Worm (Caenorhabditis elegans) whole organism, midembryonic: ENCODE data around the gene Y55F3C.9.

Experiments
- T22C8.4 ChIP-seq: fragments of 200-800 bp; sonication (Bioruptor generic); IDR thresholded peaks from 2 replicates; pipeline ENCODE4 v1.3.6; 2022; ENCODE audit warnings: missing genetic modification characterization, missing compliant biosample characterization
- cog-1 ChIP-seq: sonication (generic microtip); optimal IDR thresholded peaks from 2 replicates; lab custom pipeline; 2016; ENCODE audit warnings: missing genetic modification characterization, missing compliant biosample characterization
- flt-1 ChIP-seq: fragments of 200-800 bp; sonication (Bioruptor generic); IDR thresholded peaks from 2 replicates; pipeline ENCODE4 v1.3.6; 2022; ENCODE audit warnings: missing genetic modification characterization, missing compliant biosample characterization
- klf-2 ChIP-seq: fragments of 200-800 bp; sonication (Bioruptor generic); conservative IDR thresholded peaks from 2 replicates; pipeline ENCODE4 v1.3.6; 2022; ENCODE audit warnings: missing genetic modification reagents, missing genetic modification characterization, missing compliant biosample characterization
- med-1 ChIP-seq: sonication (generic microtip); optimal IDR thresholded peaks from 2 replicates; lab custom pipeline; 2017; ENCODE audit warnings: missing genetic modification characterization, mild to moderate bottlenecking, missing compliant biosample characterization, antibody characterized with exemption, missing genetic modification reagents; ENCODE audit not compliant: insufficient read depth
- ref-1 ChIP-seq: fragments of 200-800 bp; sonication (Bioruptor generic); conservative IDR thresholded peaks from 2 replicates; pipeline ENCODE4 v1.3.6; 2022; ENCODE audit warnings: missing genetic modification reagents, missing genetic modification characterization, missing compliant biosample characterization
- tab-1 ChIP-seq: fragments of 200-800 bp; sonication (Bioruptor generic); IDR thresholded peaks from 2 replicates; pipeline ENCODE4 v1.3.6; 2022; ENCODE audit warnings: missing genetic modification characterization, missing compliant biosample characterization
- ztf-23 ChIP-seq: fragments of 200-800 bp; sonication (Bioruptor generic); IDR thresholded peaks from 2 replicates; pipeline ENCODE4 v1.3.6; 2022; ENCODE audit warnings: missing genetic modification reagents, missing genetic modification characterization, missing compliant biosample characterization
- ztf-29 ChIP-seq: fragments of 200-800 bp; sonication (Bioruptor generic); IDR thresholded peaks from 2 replicates; pipeline ENCODE4 v1.3.6; 2022; ENCODE audit warnings: missing genetic modification reagents, missing genetic modification characterization, missing compliant biosample characterization

The Y55F3C.9 gene

DNA sequence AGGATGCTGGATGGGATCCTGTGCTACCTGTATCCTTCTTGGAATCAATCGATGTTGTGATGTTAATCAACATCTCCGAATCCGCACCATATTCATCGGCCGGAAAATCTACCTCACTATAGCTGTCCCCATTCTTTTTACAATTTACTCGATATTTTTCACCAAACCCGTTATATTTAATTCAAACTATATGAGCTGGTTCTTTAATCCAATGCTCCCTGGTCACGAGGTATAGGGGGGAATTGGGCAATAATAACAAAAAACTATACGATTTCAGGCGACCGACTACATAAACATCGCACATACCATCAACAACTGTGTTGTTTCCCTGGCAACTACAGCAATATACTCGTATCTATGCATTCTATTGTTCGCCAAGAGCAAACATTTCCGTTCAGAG, 29.6 kb upstream of the Y55F3C.9 start:
- TF ChIP-seq med-1 (GFP tag; lab: Kevin White, UChicago): no peak
- TF ChIP-seq T22C8.4 (GFP tag; lab: Robert Waterston, UW): no peak
- no peak for TF ChIP-seq tab-1 (GFP tag; lab: Robert Waterston, UW)
- no peak for TF ChIP-seq ztf-29 (GFP tag; lab: Robert Waterston, UW)
- TF ChIP-seq flt-1 (GFP tag; lab: Robert Waterston, UW): no peak

DNA sequence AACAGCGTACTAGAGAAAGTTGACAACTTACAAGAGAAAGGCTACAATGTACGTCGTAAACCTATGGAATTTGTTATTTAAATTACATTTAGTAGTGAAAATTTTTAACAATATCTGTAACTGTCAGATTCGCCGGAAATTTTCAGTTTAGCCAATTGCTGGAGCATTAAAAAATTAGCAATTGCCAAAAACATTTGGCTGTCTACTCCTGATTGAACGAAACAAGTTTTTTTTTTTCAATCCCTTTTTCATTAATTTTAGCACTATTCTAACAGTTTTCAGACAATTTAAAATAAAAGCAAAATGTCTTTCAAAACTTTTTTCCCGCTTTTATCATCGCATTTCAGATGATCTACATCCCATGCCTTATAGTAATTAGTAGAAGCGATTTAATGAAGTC, 29.0 kb upstream of the Y55F3C.9 start:
- no peak for TF ChIP-seq flt-1 (GFP tag; lab: Robert Waterston, UW)
- TF ChIP-seq T22C8.4 (GFP tag; lab: Robert Waterston, UW): no peak

DNA sequence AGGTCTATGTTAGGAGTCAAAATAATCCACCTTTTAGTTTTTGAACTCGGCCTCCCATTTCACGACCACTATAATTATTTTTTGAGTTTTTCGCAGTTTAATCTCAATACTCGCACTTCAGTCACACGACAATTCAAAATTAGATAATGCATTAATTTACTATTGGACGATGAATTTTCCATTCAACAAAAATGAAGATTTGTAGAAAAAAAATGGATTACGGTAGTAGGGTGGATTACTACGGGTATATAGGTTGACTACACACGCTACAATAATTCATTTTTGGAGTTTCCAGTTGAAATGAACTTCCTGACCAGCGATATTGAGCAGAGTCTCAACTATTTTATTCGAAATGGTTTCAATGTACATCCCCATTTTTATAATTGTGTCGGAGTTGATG, 28.4 kb upstream of the Y55F3C.9 start, which contains the start of gene srt-23:
TSS of gene srt-23 (plus strand) at position 301 of the 400 bp plus-strand sequence.
- no peak for TF ChIP-seq flt-1 (GFP tag; lab: Robert Waterston, UW)
- TF ChIP-seq T22C8.4 (GFP tag; lab: Robert Waterston, UW): no peak
- no peak for TF ChIP-seq klf-2 (GFP tag; lab: Robert Waterston, UW)
- no peak for TF ChIP-seq tab-1 (GFP tag; lab: Robert Waterston, UW)
- TF ChIP-seq ztf-23 (GFP tag; lab: Robert Waterston, UW): no peak
- TF ChIP-seq cog-1 (tag; lab: Kevin White, UChicago): no peak
- TF ChIP-seq ref-1: no peak
- no peak for TF ChIP-seq ztf-29 (GFP tag; lab: Robert Waterston, UW)
- TF ChIP-seq med-1 (GFP tag; lab: Kevin White, UChicago): no peak

DNA sequence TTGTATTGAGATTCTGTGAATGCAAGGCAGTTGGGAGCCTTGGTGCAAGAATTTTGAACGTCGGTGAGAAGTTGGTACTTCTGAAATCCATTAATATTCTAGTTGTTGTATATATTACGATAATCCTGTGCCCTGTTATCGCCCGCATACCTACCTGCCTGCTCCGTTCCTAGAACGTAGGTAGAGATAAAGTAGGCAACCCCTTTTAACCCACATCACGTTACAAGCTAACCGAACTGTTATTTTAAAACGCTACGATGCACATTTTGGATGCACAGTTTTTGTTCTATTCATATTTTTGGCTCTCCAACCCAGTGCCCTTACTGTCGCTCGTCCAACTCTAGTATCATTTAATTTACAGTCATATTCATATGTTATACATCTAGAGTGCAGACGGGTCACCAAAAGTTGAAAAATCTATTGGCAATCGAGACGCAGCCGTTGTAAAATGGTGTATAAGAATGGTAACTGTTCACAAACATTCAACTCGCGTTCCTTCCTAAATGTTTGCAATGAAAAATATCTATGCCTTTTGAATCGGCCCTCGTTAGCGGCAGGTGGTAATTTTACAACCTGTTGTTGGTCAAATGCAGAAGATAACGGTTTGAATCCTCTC, 26.5 kb upstream of the Y55F3C.9 start:
- TF ChIP-seq flt-1 (GFP tag; lab: Robert Waterston, UW): no peak
- TF ChIP-seq ztf-23 (GFP tag; lab: Robert Waterston, UW): no peak
- TF ChIP-seq cog-1 (tag; lab: Kevin White, UChicago): no peak
- no peak for TF ChIP-seq med-1 (GFP tag; lab: Kevin White, UChicago)
- no peak for TF ChIP-seq klf-2 (GFP tag; lab: Robert Waterston, UW)
- no peak for TF ChIP-seq ref-1
- no peak for TF ChIP-seq ztf-29 (GFP tag; lab: Robert Waterston, UW)
- TF ChIP-seq T22C8.4 (GFP tag; lab: Robert Waterston, UW): no peak
- TF ChIP-seq tab-1 (GFP tag; lab: Robert Waterston, UW): no peak

DNA sequence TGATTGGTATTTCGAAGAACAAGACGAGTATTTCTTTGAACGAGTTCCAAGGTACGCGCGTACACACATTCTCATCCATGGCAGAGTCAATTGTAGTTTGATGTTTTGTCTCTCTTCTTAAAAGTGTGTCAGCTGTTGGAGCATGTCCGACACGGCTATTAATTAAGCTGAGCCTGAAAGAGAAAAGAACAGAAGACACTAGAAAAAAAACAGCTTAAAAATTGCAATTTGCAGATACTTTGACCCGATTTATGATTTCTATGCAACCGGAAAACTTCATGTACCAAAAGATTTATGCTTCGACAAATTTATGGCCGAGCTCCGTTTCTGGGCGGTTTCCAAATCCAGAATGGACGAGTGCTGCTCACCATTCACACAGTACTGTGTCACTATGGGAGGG, 21.6 kb upstream of the Y55F3C.9 start:
- TF ChIP-seq ztf-29 (GFP tag; lab: Robert Waterston, UW) (no peak), klf-2 (GFP tag; lab: Robert Waterston, UW) (no peak)

DNA sequence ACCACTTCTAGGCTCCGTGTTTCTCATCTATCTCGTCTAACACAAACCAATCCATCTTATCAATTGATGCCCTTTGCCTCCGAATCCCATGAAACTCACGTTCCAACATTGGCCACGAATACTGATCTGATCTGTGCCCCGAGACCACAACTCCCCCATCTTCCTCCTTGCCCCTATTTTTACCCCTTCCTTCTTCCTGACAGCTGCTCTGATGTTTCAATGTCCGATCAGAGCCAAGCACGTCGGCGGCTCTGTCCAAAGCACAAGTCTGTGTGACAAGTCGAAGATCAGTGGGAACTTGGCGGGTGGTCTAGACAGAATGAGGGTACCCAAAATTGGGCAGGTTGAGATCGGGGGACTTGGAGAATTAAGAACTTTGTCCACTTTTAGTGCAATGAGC, 18.3 kb upstream of the Y55F3C.9 start:
- TF ChIP-seq T22C8.4 (GFP tag; lab: Robert Waterston, UW) (no peak), tab-1 (GFP tag; lab: Robert Waterston, UW) (no peak), cog-1 (tag; lab: Kevin White, UChicago) (no peak), ztf-23 (GFP tag; lab: Robert Waterston, UW) (no peak), ztf-29 (GFP tag; lab: Robert Waterston, UW) (no peak), flt-1 (GFP tag; lab: Robert Waterston, UW) (no peak), ref-1 (no peak), klf-2 (GFP tag; lab: Robert Waterston, UW) (no peak), med-1 (GFP tag; lab: Kevin White, UChicago) (no peak)

DNA sequence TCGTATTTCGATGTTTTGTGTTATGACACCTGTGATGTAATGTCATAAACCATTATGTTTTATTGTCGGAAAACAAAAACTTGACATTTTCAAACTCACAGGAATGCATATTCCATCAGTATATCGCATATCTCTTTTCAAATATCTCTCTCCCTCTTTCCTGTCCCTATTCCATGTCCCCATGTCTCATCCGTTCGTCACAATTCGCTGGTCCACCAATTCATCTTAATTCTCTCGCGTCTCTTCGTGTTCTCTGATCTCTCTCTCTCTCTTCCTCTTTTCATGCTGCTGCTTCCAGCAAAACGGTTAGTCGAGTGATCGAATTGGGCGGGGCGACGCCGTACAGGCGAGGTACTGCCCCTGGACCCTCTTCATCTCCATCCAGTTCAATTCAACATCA, 13.8 kb upstream of the Y55F3C.9 start:
- TF ChIP-seq tab-1 (GFP tag; lab: Robert Waterston, UW): no peak
- TF ChIP-seq flt-1 (GFP tag; lab: Robert Waterston, UW): no peak
- no peak for TF ChIP-seq cog-1 (tag; lab: Kevin White, UChicago)
- TF ChIP-seq T22C8.4 (GFP tag; lab: Robert Waterston, UW): no peak
- no peak for TF ChIP-seq klf-2 (GFP tag; lab: Robert Waterston, UW)
- TF ChIP-seq ztf-23 (GFP tag; lab: Robert Waterston, UW): no peak
- TF ChIP-seq ztf-29 (GFP tag; lab: Robert Waterston, UW): no peak
- TF ChIP-seq med-1 (GFP tag; lab: Kevin White, UChicago): no peak
- no peak for TF ChIP-seq ref-1

DNA sequence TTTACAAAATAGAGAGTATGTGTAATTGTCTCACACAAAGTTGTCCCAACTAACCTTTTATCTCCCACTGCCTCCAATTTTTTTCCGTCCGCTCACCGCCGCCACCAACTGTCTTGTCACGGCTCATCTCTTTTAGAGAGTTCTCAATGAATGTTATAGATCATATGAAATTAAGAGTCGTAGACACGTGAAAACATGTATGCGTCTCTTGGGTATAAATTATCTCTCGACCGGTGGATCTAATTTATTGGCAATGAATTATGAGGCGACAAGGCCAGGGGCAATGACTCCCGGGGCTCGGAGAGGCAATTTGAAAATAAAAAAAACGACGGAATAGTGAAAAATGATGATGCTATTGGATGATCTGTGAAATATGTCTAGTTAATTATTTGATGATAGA, 12.7 kb upstream of the Y55F3C.9 start:
- no peak for TF ChIP-seq flt-1 (GFP tag; lab: Robert Waterston, UW)
- no peak for TF ChIP-seq med-1 (GFP tag; lab: Kevin White, UChicago)
- TF ChIP-seq T22C8.4 (GFP tag; lab: Robert Waterston, UW): no peak
- TF ChIP-seq ref-1: no peak
- TF ChIP-seq klf-2 (GFP tag; lab: Robert Waterston, UW): no peak
- TF ChIP-seq tab-1 (GFP tag; lab: Robert Waterston, UW): no peak
- TF ChIP-seq cog-1 (tag; lab: Kevin White, UChicago): no peak
- TF ChIP-seq ztf-29 (GFP tag; lab: Robert Waterston, UW): no peak
- no peak for TF ChIP-seq ztf-23 (GFP tag; lab: Robert Waterston, UW)

DNA sequence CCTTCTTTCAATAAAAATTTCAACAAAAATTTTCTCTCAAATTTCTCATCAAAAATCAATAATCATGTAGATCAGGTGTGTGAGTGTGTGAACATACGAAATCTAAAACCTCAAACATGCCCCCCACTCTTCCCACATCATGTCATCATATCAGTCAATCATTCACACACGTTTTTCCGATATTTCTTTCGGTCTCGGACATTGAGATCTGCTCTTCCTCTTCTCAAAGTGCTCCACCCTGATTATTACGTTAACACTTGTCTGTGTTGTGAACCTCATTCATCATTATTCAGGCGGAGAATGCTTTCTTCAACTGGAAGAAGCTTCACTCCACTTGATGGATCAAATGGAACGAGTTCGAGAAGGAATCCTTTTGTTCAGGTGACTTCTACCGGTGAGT, 8.5 kb upstream of the Y55F3C.9 start, which contains the start of gene kvs-5:
TSS of gene kvs-5 (plus strand) at position 301 of the 400 bp plus-strand sequence.
- no peak for TF ChIP-seq cog-1 (tag; lab: Kevin White, UChicago)
- TF ChIP-seq flt-1 (GFP tag; lab: Robert Waterston, UW): no peak
- TF ChIP-seq med-1 (GFP tag; lab: Kevin White, UChicago): no peak
- TF ChIP-seq ztf-29 (GFP tag; lab: Robert Waterston, UW): no peak
- TF ChIP-seq ztf-23 (GFP tag; lab: Robert Waterston, UW): no peak
- no peak for TF ChIP-seq ref-1
- no peak for TF ChIP-seq tab-1 (GFP tag; lab: Robert Waterston, UW)
- no peak for TF ChIP-seq klf-2 (GFP tag; lab: Robert Waterston, UW)
- no peak for TF ChIP-seq T22C8.4 (GFP tag; lab: Robert Waterston, UW)
